Fruit fly (Drosophila melanogaster) whole organism, embryonic: ENCODE measurements around the gene CG17239.

ENCODE experiments used
- Blimp-1 ChIP-seq: fragments of 200-800 bp; sonication (Bioruptor generic); optimal IDR thresholded peaks from 3 replicates; lab custom pipeline; 2018; ENCODE audit warnings: missing biosample characterization, missing genetic modification characterization, mild to moderate bottlenecking, moderate library complexity, missing genetic modification reagents
- CG14050 ChIP-seq: fragments of 200-800 bp; sonication (Bioruptor generic); IDR thresholded peaks from 3 replicates; pipeline ENCODE4 v1.3.6; 2022; ENCODE audit warnings: missing biosample characterization, missing genetic modification characterization
- CG1529 ChIP-seq: fragments of 200-800 bp; sonication (Bioruptor generic); optimal IDR thresholded peaks from 3 replicates; lab custom pipeline; 2018; ENCODE audit warnings: missing biosample characterization, missing genetic modification characterization
- CG18764 ChIP-seq: fragments of 200-800 bp; sonication (Bioruptor generic); optimal IDR thresholded peaks from 3 replicates; lab custom pipeline; 2016; ENCODE audit warnings: missing biosample characterization, missing genetic modification characterization
- CG32532 ChIP-seq: fragments of 200-800 bp; sonication (Bioruptor generic); IDR thresholded peaks from 2 replicates; pipeline ENCODE4 v1.3.6; 2022; ENCODE audit warnings: missing biosample characterization, missing genetic modification characterization
- Dip2 ChIP-seq: fragments of 200-800 bp; sonication (Bioruptor generic); IDR thresholded peaks from 2 replicates; pipeline ENCODE4 v1.3.6; 2022; ENCODE audit warnings: missing biosample characterization, missing genetic modification characterization
- H2.0 ChIP-seq: fragments of 200-800 bp; sonication (Bioruptor generic); IDR thresholded peaks from 2 replicates; pipeline ENCODE4 v1.3.6; 2022; ENCODE audit warnings: missing biosample characterization, missing genetic modification characterization
- Meics ChIP-seq: fragments of 200-800 bp; sonication (Bioruptor generic); optimal IDR thresholded peaks from 2 replicates; lab custom pipeline; 2017; ENCODE audit warnings: missing biosample characterization, mild to moderate bottlenecking, missing genetic modification characterization
- NC2β ChIP-seq: fragments of 200-800 bp; sonication (Bioruptor generic); optimal IDR thresholded peaks from 2 replicates; lab custom pipeline; 2016; ENCODE audit warnings: missing biosample characterization, missing genetic modification characterization
- ci ChIP-seq: fragments of 200-800 bp; sonication (Bioruptor generic); IDR thresholded peaks from 3 replicates; pipeline ENCODE4 v1.3.6; 2022; ENCODE audit warnings: missing biosample characterization, missing genetic modification characterization
- disco-r ChIP-seq: fragments of 200-800 bp; sonication (Bioruptor generic); optimal IDR thresholded peaks from 2 replicates; lab custom pipeline; 2016; ENCODE audit warnings: missing biosample characterization, missing genetic modification characterization
- klu ChIP-seq: fragments of 200-800 bp; sonication (Bioruptor generic); IDR thresholded peaks from 2 replicates; pipeline ENCODE4 v1.3.6; 2022; ENCODE audit warnings: missing biosample characterization, missing genetic modification characterization
- tx ChIP-seq: fragments of 200-800 bp; sonication (Bioruptor generic); optimal IDR thresholded peaks from 2 replicates; lab custom pipeline; 2016; ENCODE audit warnings: missing biosample characterization, missing genetic modification characterization

DNA sequence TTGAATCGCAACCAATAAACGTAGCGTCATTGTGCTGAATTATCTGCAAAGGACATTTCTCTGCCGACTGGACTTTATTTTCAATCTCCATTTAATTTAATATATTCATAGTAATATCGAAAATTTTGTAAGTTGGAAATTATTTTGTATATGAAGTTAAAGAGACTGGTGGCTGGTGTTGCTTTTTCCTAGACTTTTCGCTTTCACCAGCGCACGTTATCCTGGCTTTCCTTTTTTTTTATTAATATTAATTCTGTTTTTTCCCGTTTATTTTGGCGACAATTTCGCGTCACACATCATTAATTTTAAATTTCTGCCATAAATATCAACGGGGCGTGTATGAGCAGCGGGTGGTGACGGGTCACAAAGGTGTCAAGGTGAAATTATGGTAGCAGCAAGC is 13.1 kb upstream of the CG17239 start, which contains the start of gene CG34049:
- TF ChIP-seq ci (no peak), CG18764 (no peak), CG32532 (GFP tag; lab: Robert Waterston, UW) (no peak), Blimp-1 (GFP tag; lab: Kevin White, UChicago) (no peak), CG14050 (GFP tag; lab: Robert Waterston, UW) (no peak), klu (GFP tag; lab: Robert Waterston, UW) (no peak), CG1529 (GFP tag; lab: Kevin White, UChicago) (no peak), NC2β (GFP tag; lab: Kevin White, UChicago) (no peak), H2.0 (GFP tag; lab: Robert Waterston, UW) (no peak), Dip2 (no peak), disco-r (GFP tag; lab: Kevin White, UChicago) (no peak), Meics (GFP tag; lab: Kevin White, UChicago) (no peak), tx (GFP tag; lab: Kevin White, UChicago) (no peak)
